Worm (Caenorhabditis elegans): ENCODE data around the gene dsb-3.

- no peak for TF ChIP-seq him-1 (tag; optimal IDR thresholded peaks at IDR 0.05)
- no peak for TF ChIP-seq dao-5 (tag; optimal IDR thresholded peaks at IDR 0.05)
Measured at ce11 chrIV:7734173-7734572, 25.3 kb downstream of the dsb-3 start.

All from whole organism, L4/young adult.